Fruit fly (Drosophila melanogaster) S2 (cell line): ENCODE measurements around the gene omd.

ENCODE experiments used
- CG8478 ChIP-seq: fragments of >200 bp; optimal IDR thresholded peaks from 2 replicates; lab custom pipeline; 2018
- CTCF ChIP-seq, 2 experiments: fragments of >200 bp; optimal IDR thresholded peaks; 2 replicates each; lab custom pipeline; 2018

DNA sequence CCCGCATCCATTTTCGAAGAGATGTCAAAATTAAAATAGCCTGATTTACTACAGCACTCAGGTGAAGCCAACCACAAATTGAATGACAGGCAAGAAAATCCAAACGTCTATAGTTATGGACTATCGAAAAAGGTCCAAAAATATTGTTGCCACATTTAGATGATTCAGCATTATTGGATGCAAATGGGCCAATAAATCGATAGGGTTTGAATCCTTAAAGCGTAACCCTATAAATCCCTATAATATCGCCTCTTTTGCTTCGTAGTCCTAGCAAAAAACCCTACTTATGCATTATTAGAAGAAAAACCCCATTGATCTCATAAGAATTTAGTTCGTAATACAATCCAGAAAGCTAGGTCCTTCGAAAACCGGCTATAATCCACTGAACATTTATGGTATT lies 30.7 kb downstream of the omd start, which contains the start of gene Rbp4:
- no peak for TF ChIP-seq CTCF (optimal IDR thresholded peaks at IDR 0.05; lab: Kevin White, UChicago)
- TF ChIP-seq CG8478 (lab: Kevin White, UChicago) = no peak
